Worm (Caenorhabditis elegans) whole organism, young adult: ENCODE measurements around the gene hel-1.
A peak's percentile ranks its signal among the peaks of the same experiment; 100 is the strongest.

Experiments
- B0035.1 ChIP-seq: sonication (generic microtip); optimal IDR thresholded peaks from 2 replicates; lab custom pipeline; 2016; ENCODE audit warnings: missing genetic modification characterization, mild to moderate bottlenecking, missing compliant biosample characterization, missing genotype, missing genetic modification reagents
- C06A6.2 ChIP-seq: fragments of 200-800 bp; sonication (Bioruptor generic); conservative IDR thresholded peaks from 2 replicates; pipeline ENCODE4 v1.3.6; 2022; ENCODE audit warnings: missing genetic modification characterization, missing compliant biosample characterization
- C17E4.6 ChIP-seq: fragments of 200-800 bp; sonication (Bioruptor generic); IDR thresholded peaks from 2 replicates; pipeline ENCODE4 v1.3.6; 2022; ENCODE audit warnings: missing genetic modification reagents, missing genetic modification characterization, missing compliant biosample characterization
- D2030.7 ChIP-seq: fragments of 200-800 bp; sonication (Bioruptor generic); IDR thresholded peaks from 2 replicates; pipeline ENCODE4 v1.3.6; 2022; ENCODE audit warnings: missing genetic modification reagents, missing genetic modification characterization, missing compliant biosample characterization
- F23B12.7 ChIP-seq: sonication (generic microtip); optimal IDR thresholded peaks from 2 replicates; lab custom pipeline; 2017; ENCODE audit warnings: missing genetic modification characterization, mild to moderate bottlenecking, missing compliant biosample characterization, antibody characterized with exemption, moderate library complexity; ENCODE audit not compliant: insufficient read depth
- F33H1.4 ChIP-seq: fragments of 200-800 bp; sonication (Bioruptor generic); IDR thresholded peaks from 2 replicates; pipeline ENCODE4 v1.3.6; 2022; ENCODE audit warnings: missing genetic modification reagents, missing genetic modification characterization, missing compliant biosample characterization
- F52B5.7 ChIP-seq: sonication (generic microtip); optimal IDR thresholded peaks from 2 replicates; lab custom pipeline; 2016; ENCODE audit warnings: mild to moderate bottlenecking, missing genetic modification characterization, missing compliant biosample characterization
- F55B11.4 ChIP-seq: sonication (generic microtip); optimal IDR thresholded peaks from 2 replicates; lab custom pipeline; 2016; ENCODE audit warnings: missing compliant biosample characterization, missing genetic modification characterization, borderline replicate concordance; ENCODE audit not compliant: insufficient read depth
- F57A8.1 ChIP-seq: fragments of 200-800 bp; sonication (Bioruptor generic); optimal IDR thresholded peaks from 2 replicates; lab custom pipeline; 2018; ENCODE audit warnings: mild to moderate bottlenecking, missing genetic modification characterization, moderate library complexity, missing compliant biosample characterization
- Y53G8AR.9 ChIP-seq: fragments of 200-800 bp; sonication (Bioruptor generic); conservative IDR thresholded peaks from 2 replicates; pipeline ENCODE4 v1.3.6; 2022; ENCODE audit warnings: missing genetic modification reagents, missing genetic modification characterization, missing compliant biosample characterization
- Y79H2A.3 ChIP-seq: fragments of 200-800 bp; sonication (Bioruptor generic); conservative IDR thresholded peaks from 2 replicates; pipeline ENCODE4 v1.3.6; 2022; ENCODE audit warnings: missing genetic modification reagents, missing genetic modification characterization, missing compliant biosample characterization
- ZK185.1 ChIP-seq: sonication (generic microtip); optimal IDR thresholded peaks from 2 replicates; lab custom pipeline; 2016; ENCODE audit warnings: mild to moderate bottlenecking, missing genetic modification characterization, missing compliant biosample characterization; ENCODE audit not compliant: poor library complexity, severe bottlenecking
- attf-5 ChIP-seq: fragments of 200-800 bp; sonication (Bioruptor generic); optimal IDR thresholded peaks from 2 replicates; lab custom pipeline; 2018; ENCODE audit warnings: mild to moderate bottlenecking, missing genetic modification characterization, missing compliant biosample characterization
- attf-6 ChIP-seq: fragments of 200-800 bp; sonication (Bioruptor generic); IDR thresholded peaks from 2 replicates; pipeline ENCODE4 v1.3.6; 2022; ENCODE audit warnings: missing genetic modification reagents, missing genetic modification characterization, missing compliant biosample characterization
- bed-1 ChIP-seq: fragments of 200-800 bp; sonication (Bioruptor generic); IDR thresholded peaks from 2 replicates; pipeline ENCODE4 v1.3.6; 2022; ENCODE audit warnings: missing genetic modification reagents, missing genetic modification characterization, missing compliant biosample characterization
- ceh-100 ChIP-seq: fragments of 200-800 bp; sonication (Bioruptor generic); IDR thresholded peaks from 2 replicates; pipeline ENCODE4 v1.3.6; 2022; ENCODE audit warnings: missing genetic modification reagents, missing genetic modification characterization, missing compliant biosample characterization
- die-1 ChIP-seq: sonication (generic microtip); optimal IDR thresholded peaks from 2 replicates; lab custom pipeline; 2016; ENCODE audit warnings: missing genotype, mild to moderate bottlenecking, missing genetic modification characterization, missing compliant biosample characterization
- dox-1 ChIP-seq: fragments of 200-800 bp; sonication (Bioruptor generic); IDR thresholded peaks from 2 replicates; pipeline ENCODE4 v1.3.6; 2022; ENCODE audit warnings: missing genetic modification reagents, missing genetic modification characterization, missing compliant biosample characterization
- egl-18 ChIP-seq: fragments of 200-800 bp; sonication (Bioruptor generic); IDR thresholded peaks from 2 replicates; pipeline ENCODE4 v1.3.6; 2022; ENCODE audit warnings: missing genetic modification reagents, missing genetic modification characterization, missing compliant biosample characterization
- hmg-1.2 ChIP-seq: fragments of 200-800 bp; sonication (Bioruptor generic); IDR thresholded peaks from 2 replicates; pipeline ENCODE4 v1.3.6; 2022; ENCODE audit warnings: missing genetic modification reagents, missing genetic modification characterization, missing compliant biosample characterization
- hrde-1 ChIP-seq: sonication (generic microtip); optimal IDR thresholded peaks from 2 replicates; lab custom pipeline; 2016; ENCODE audit warnings: missing genetic modification characterization, mild to moderate bottlenecking, missing compliant biosample characterization, moderate library complexity, missing genotype, missing genetic modification reagents, borderline replicate concordance
- lag-1 ChIP-seq: fragments of 200-800 bp; sonication (Bioruptor generic); IDR thresholded peaks from 2 replicates; pipeline ENCODE4 v1.3.6; 2022; ENCODE audit warnings: missing genetic modification reagents, missing genetic modification characterization, missing compliant biosample characterization
- let-607 ChIP-seq, 2 experiments: fragments of 200-800 bp in 1 of 2; sonication (Bioruptor generic) in 1 of 2; sonication (generic microtip) in 1 of 2; optimal IDR thresholded peaks; 2 replicates each; lab custom pipeline; 2016 to 2018; ENCODE audit warnings: mild to moderate bottlenecking in 2 of 2, missing compliant biosample characterization in 2 of 2, missing genetic modification characterization in 2 of 2, moderate library complexity in 2 of 2, missing genotype in 1 of 2
- lin-26 ChIP-seq: fragments of 200-800 bp; sonication (Bioruptor generic); IDR thresholded peaks from 2 replicates; pipeline ENCODE4 v1.3.6; 2022; ENCODE audit warnings: missing genetic modification reagents, missing genetic modification characterization, missing compliant biosample characterization
- lin-54 ChIP-seq: fragments of 200-800 bp; sonication (Bioruptor generic); optimal IDR thresholded peaks from 2 replicates; lab custom pipeline; 2018; ENCODE audit warnings: mild to moderate bottlenecking, missing genetic modification characterization, missing compliant biosample characterization
- lsl-1 ChIP-seq: fragments of 200-800 bp; sonication (Bioruptor generic); optimal IDR thresholded peaks from 2 replicates; lab custom pipeline; 2018; ENCODE audit warnings: mild to moderate bottlenecking, missing genetic modification characterization, moderate library complexity, missing compliant biosample characterization
- madf-3 ChIP-seq: fragments of 200-800 bp; sonication (Bioruptor generic); IDR thresholded peaks from 2 replicates; pipeline ENCODE4 v1.3.6; 2022; ENCODE audit warnings: missing genetic modification reagents, missing genetic modification characterization, missing compliant biosample characterization
- madf-6 ChIP-seq: fragments of 200-800 bp; sonication (Bioruptor generic); IDR thresholded peaks from 2 replicates; pipeline ENCODE4 v1.3.6; 2022; ENCODE audit warnings: missing genetic modification reagents, missing genetic modification characterization, missing compliant biosample characterization
- mel-28 ChIP-seq: sonication (generic microtip); optimal IDR thresholded peaks from 2 replicates; lab custom pipeline; 2016; ENCODE audit warnings: borderline replicate concordance, mild to moderate bottlenecking, missing genetic modification characterization, missing compliant biosample characterization
- nhr-27 ChIP-seq: fragments of 200-800 bp; sonication (Bioruptor generic); optimal IDR thresholded peaks from 2 replicates; lab custom pipeline; 2018; ENCODE audit warnings: mild to moderate bottlenecking, missing genetic modification characterization, moderate library complexity, missing compliant biosample characterization
- rpc-1 ChIP-seq, 2 experiments: fragments of 150-350 bp in 1 of 2; sonication (generic microtip) in 1 of 2; optimal IDR thresholded peaks; 2 replicates each; lab custom pipeline; 2014 to 2018; ENCODE audit warnings: missing biosample characterization in 1 of 2, missing genetic modification characterization in 1 of 2, missing genetic modification reagents in 1 of 2, missing genotype in 1 of 2
- snpc-1.3 ChIP-seq: sonication (generic microtip); optimal IDR thresholded peaks from 2 replicates; lab custom pipeline; 2017; ENCODE audit warnings: missing genetic modification characterization, mild to moderate bottlenecking, missing compliant biosample characterization, antibody characterized with exemption, moderate library complexity, missing genotype, missing genetic modification reagents; ENCODE audit not compliant: insufficient read depth
- snpc-4 ChIP-seq, 5 experiments: fragments of 150-350 bp in 1 of 5; sonication (generic microtip) in 4 of 5; optimal IDR thresholded peaks; 2 replicates each; lab custom pipeline; 2014 to 2018; ENCODE audit warnings: missing genetic modification characterization in 5 of 5, missing biosample characterization in 3 of 5, antibody characterized with exemption in 2 of 5, mild to moderate bottlenecking in 2 of 5, missing compliant biosample characterization in 2 of 5, missing genotype in 2 of 5, moderate library complexity in 2 of 5, missing genetic modification reagents in 1 of 5
- sptf-2 ChIP-seq: fragments of 200-800 bp; sonication (Bioruptor generic); optimal IDR thresholded peaks from 2 replicates; lab custom pipeline; 2018; ENCODE audit warnings: mild to moderate bottlenecking, missing genetic modification characterization, missing compliant biosample characterization
- tbx-9 ChIP-seq: sonication (generic microtip); optimal IDR thresholded peaks from 2 replicates; lab custom pipeline; 2016; ENCODE audit warnings: borderline replicate concordance, missing genetic modification characterization, inconsistent platforms, missing compliant biosample characterization
- unc-130 ChIP-seq: sonication (generic microtip); optimal IDR thresholded peaks from 2 replicates; lab custom pipeline; 2016; ENCODE audit warnings: missing genetic modification reagents, missing genetic modification characterization, missing compliant biosample characterization
- unc-62 ChIP-seq: fragments of 150-350 bp; optimal IDR thresholded peaks from 2 replicates; lab custom pipeline; 2014; ENCODE audit warnings: missing biosample characterization, missing genetic modification reagents, missing genetic modification characterization
- ztf-3 ChIP-seq: fragments of 200-800 bp; sonication (Bioruptor generic); optimal IDR thresholded peaks from 2 replicates; lab custom pipeline; 2018; ENCODE audit warnings: mild to moderate bottlenecking, missing genetic modification characterization, missing compliant biosample characterization
- ztf-6 ChIP-seq: fragments of 200-800 bp; sonication (Bioruptor generic); IDR thresholded peaks from 2 replicates; pipeline ENCODE4 v1.3.6; 2022; ENCODE audit warnings: missing genetic modification reagents, missing genetic modification characterization, missing compliant biosample characterization

Gene hel-1

ce11 chrII:8325002-8325539, 3.6 kb downstream of the hel-1 start, which contains the start of the genes ran-3 and C26D10.3 (continued):
- no peak for TF ChIP-seq C06A6.2 (GFP tag; lab: Robert Waterston, UW)
- TF ChIP-seq lin-54 (GFP tag; lab: Kevin White, UChicago), result peak; percentile 61
- TF ChIP-seq B0035.1 (tag; lab: Kevin White, UChicago), result no peak
- TF ChIP-seq madf-3 (GFP tag; lab: Robert Waterston, UW), result 0 out of 2 replicates have a peak, but pooled peaks have one; percentile 10
- peak; percentile 19; the same call in 1 of the 2 replicates for TF ChIP-seq F33H1.4 (GFP tag; lab: Robert Waterston, UW)
- TF ChIP-seq Y53G8AR.9, result no peak
- no peak for TF ChIP-seq unc-62 (GFP tag; lab: Kevin White, UChicago)
- TF ChIP-seq hrde-1 (tag; lab: Kevin White, UChicago), result no peak
- no peak for TF ChIP-seq lsl-1
- TF ChIP-seq lin-26, result 0 out of 2 replicates have a peak, but pooled peaks have one; percentile 10
- no peak for TF ChIP-seq unc-130 (GFP tag; lab: Kevin White, UChicago)
- TF ChIP-seq die-1 (tag; lab: Kevin White, UChicago), result no peak
- no peak for TF ChIP-seq bed-1
- peak; percentile 47 for TF ChIP-seq madf-6 (GFP tag; lab: Robert Waterston, UW)
- TF ChIP-seq ztf-6 (GFP tag; lab: Robert Waterston, UW), result no peak
- TF ChIP-seq attf-5 (GFP tag; lab: Kevin White, UChicago), result peak; percentile 49
- no peak for TF ChIP-seq sptf-2 (GFP tag; lab: Kevin White, UChicago)
- TF ChIP-seq F52B5.7 (tag; lab: Kevin White, UChicago), result no peak
- no peak for TF ChIP-seq lag-1 (GFP tag; lab: Robert Waterston, UW)
- TF ChIP-seq mel-28 (tag; lab: Kevin White, UChicago), result no peak
- TF ChIP-seq ztf-3 (GFP tag; lab: Kevin White, UChicago), result no peak
- no peak for TF ChIP-seq nhr-27 (tag; lab: Kevin White, UChicago)
- TF ChIP-seq snpc-1.3 (tag; lab: Kevin White, UChicago), result peak; percentile 14
- TF ChIP-seq F57A8.1 (GFP tag; lab: Kevin White, UChicago), result no peak
- 0 out of 2 replicates have a peak, but pooled peaks have one; percentile 25 for TF ChIP-seq dox-1 (GFP tag; lab: Robert Waterston, UW)
- peak; percentile 34 for TF ChIP-seq rpc-1 (optimal IDR thresholded peaks at IDR 0.05; lab: Kevin White, UChicago)
- no peak for TF ChIP-seq rpc-1 (tag; optimal IDR thresholded peaks at IDR 0.05; lab: Kevin White, UChicago)
- TF ChIP-seq C17E4.6, result no peak
- no peak for TF ChIP-seq F55B11.4
- TF ChIP-seq let-607 (tag; optimal IDR thresholded peaks at IDR 0.05; lab: Kevin White, UChicago), result no peak
- TF ChIP-seq attf-6, result no peak
- TF ChIP-seq tbx-9, result no peak
- peak; percentile 24 for TF ChIP-seq F23B12.7
- peak; percentile 34; the same call in 1 of the 2 replicates for TF ChIP-seq ceh-100 (GFP tag; lab: Robert Waterston, UW)
- TF ChIP-seq hmg-1.2 (GFP tag; lab: Robert Waterston, UW), result peak; percentile 23; the same call in 1 of the 2 replicates
- TF ChIP-seq snpc-4 (GFP tag; optimal IDR thresholded peaks at IDR 0.05; lab: Kevin White, UChicago), result no peak
- peak in 1 of 4 experiments; percentile 5 for TF ChIP-seq snpc-4 (tag; optimal IDR thresholded peaks at IDR 0.05; lab: Kevin White, UChicago)
- TF ChIP-seq egl-18 (GFP tag; lab: Robert Waterston, UW), result no peak
- peak; percentile 46 for TF ChIP-seq ZK185.1 (tag; lab: Kevin White, UChicago)
- no peak for TF ChIP-seq D2030.7
- TF ChIP-seq Y79H2A.3, result no peak
